Fruit fly (Drosophila melanogaster) whole organism, embryonic: ENCODE measurements around the gene CG32454.

Experiments
- BEAF-32 ChIP-seq: fragments of 200-800 bp; sonication (Bioruptor generic); optimal IDR thresholded peaks from 3 replicates; lab custom pipeline; 2017; ENCODE audit warnings: missing biosample characterization, missing genetic modification characterization, mild to moderate bottlenecking, moderate library complexity, missing genetic modification reagents
- CG10959 ChIP-seq: fragments of 200-800 bp; sonication (Bioruptor generic); IDR thresholded peaks from 2 replicates; pipeline ENCODE4 v1.3.6; 2022; ENCODE audit warnings: missing biosample characterization, missing genetic modification characterization
- CG10979 ChIP-seq: fragments of 200-800 bp; sonication (Bioruptor generic); optimal IDR thresholded peaks from 2 replicates; lab custom pipeline; 2018; ENCODE audit warnings: missing biosample characterization, mild to moderate bottlenecking, missing genetic modification characterization, moderate library complexity
- CG11504 ChIP-seq: fragments of 200-800 bp; sonication (Bioruptor generic); optimal IDR thresholded peaks from 3 replicates; lab custom pipeline; 2019; ENCODE audit warnings: missing biosample characterization, mild to moderate bottlenecking, missing genetic modification characterization, moderate library complexity
- CG14441 ChIP-seq: fragments of 200-800 bp; sonication (Bioruptor generic); IDR thresholded peaks from 2 replicates; pipeline ENCODE4 v1.3.6; 2022; ENCODE audit warnings: missing biosample characterization, missing genetic modification characterization
- CG1529 ChIP-seq: fragments of 200-800 bp; sonication (Bioruptor generic); optimal IDR thresholded peaks from 3 replicates; lab custom pipeline; 2018; ENCODE audit warnings: missing biosample characterization, missing genetic modification characterization
- CG1603 ChIP-seq: fragments of 200-800 bp; sonication (Bioruptor generic); optimal IDR thresholded peaks from 2 replicates; lab custom pipeline; 2019; ENCODE audit warnings: missing biosample characterization, mild to moderate bottlenecking, missing genetic modification characterization, moderate library complexity
- CG16813 ChIP-seq: fragments of 200-800 bp; sonication (Bioruptor generic); IDR thresholded peaks from 3 replicates; pipeline ENCODE4 v1.3.6; 2022; ENCODE audit warnings: missing biosample characterization, missing genetic modification characterization; ENCODE audit not compliant: partially characterized antibody
- CG18011 ChIP-seq: fragments of 200-800 bp; sonication (Bioruptor generic); optimal IDR thresholded peaks from 2 replicates; lab custom pipeline; 2017; ENCODE audit warnings: missing biosample characterization, missing genetic modification characterization, mild to moderate bottlenecking, moderate library complexity, missing genotype
- CG2116 ChIP-seq: fragments of 200-800 bp; sonication (Bioruptor generic); optimal IDR thresholded peaks from 3 replicates; lab custom pipeline; 2018; ENCODE audit warnings: missing biosample characterization, mild to moderate bottlenecking, missing genetic modification characterization
- CG2202 ChIP-seq: fragments of 200-800 bp; sonication (Bioruptor generic); optimal IDR thresholded peaks from 2 replicates; lab custom pipeline; 2018; ENCODE audit warnings: missing biosample characterization, mild to moderate bottlenecking, missing genetic modification characterization
- CG5180 ChIP-seq: fragments of 200-800 bp; sonication (Bioruptor generic); optimal IDR thresholded peaks from 3 replicates; lab custom pipeline; 2017; ENCODE audit warnings: missing biosample characterization, missing genetic modification characterization, mild to moderate bottlenecking, moderate library complexity, missing genetic modification reagents
- CG6654 ChIP-seq: fragments of 200-800 bp; sonication (Bioruptor generic); optimal IDR thresholded peaks from 2 replicates; lab custom pipeline; 2017; ENCODE audit warnings: missing biosample characterization, mild to moderate bottlenecking, missing genetic modification characterization
- CG8924 ChIP-seq: fragments of 200-800 bp; optimal IDR thresholded peaks from 3 replicates; lab custom pipeline; 2019; ENCODE audit warnings: missing biosample characterization, mild to moderate bottlenecking, missing genetic modification characterization, moderate library complexity
- CG9797 ChIP-seq: fragments of 200-800 bp; sonication (Bioruptor generic); optimal IDR thresholded peaks from 3 replicates; lab custom pipeline; 2018; ENCODE audit warnings: missing biosample characterization, mild to moderate bottlenecking, missing genetic modification characterization
- Chrac-16 ChIP-seq: fragments of 200-800 bp; sonication (Bioruptor generic); optimal IDR thresholded peaks from 3 replicates; lab custom pipeline; 2016; ENCODE audit warnings: missing biosample characterization, missing genetic modification characterization
- Deaf1 ChIP-seq: fragments of 200-800 bp; optimal IDR thresholded peaks from 3 replicates; lab custom pipeline; 2019; ENCODE audit warnings: missing biosample characterization, mild to moderate bottlenecking, missing genetic modification characterization, moderate library complexity
- Ets65A ChIP-seq: fragments of 200-800 bp; sonication (Bioruptor generic); peaks from one replicate; lab custom pipeline; 2016; ENCODE audit warnings: missing biosample characterization, missing genetic modification characterization
- HLHmδ ChIP-seq: fragments of 200-800 bp; sonication (Bioruptor generic); optimal IDR thresholded peaks from 2 replicates; lab custom pipeline; 2018; ENCODE audit warnings: missing biosample characterization, mild to moderate bottlenecking, missing genetic modification characterization, moderate library complexity
- Hmr ChIP-seq: fragments of 200-800 bp; sonication (Bioruptor generic); optimal IDR thresholded peaks from 3 replicates; lab custom pipeline; 2017; ENCODE audit warnings: mild to moderate bottlenecking, missing biosample characterization, missing genetic modification reagents, missing genetic modification characterization
- MESR4 ChIP-seq: fragments of 200-800 bp; sonication (Bioruptor generic); optimal IDR thresholded peaks from 2 replicates; lab custom pipeline; 2018; ENCODE audit warnings: missing biosample characterization, mild to moderate bottlenecking, missing genetic modification characterization, moderate library complexity
- Ptx1 ChIP-seq: fragments of 200-800 bp; sonication (Bioruptor generic); IDR thresholded peaks from 2 replicates; pipeline ENCODE4 v1.3.6; 2022; ENCODE audit warnings: missing biosample characterization, missing genetic modification characterization
- Rx ChIP-seq: fragments of 200-800 bp; sonication (Bioruptor generic); IDR thresholded peaks from 2 replicates; pipeline ENCODE4 v1.3.6; 2022; ENCODE audit warnings: missing biosample characterization, missing genetic modification characterization
- Stat92E ChIP-seq, 3 experiments: fragments of >200 bp in 2 of 3; fragments of 200-800 bp in 1 of 3; sonication (Bioruptor generic) in 1 of 3; optimal IDR thresholded peaks; 2 replicates each; lab custom pipeline; 2017 to 2019; ENCODE audit warnings: missing biosample characterization in 3 of 3, missing genetic modification characterization in 3 of 3, mild to moderate bottlenecking in 1 of 3, moderate library complexity in 1 of 3
- abd-A ChIP-seq: fragments of 200-800 bp; sonication (Bioruptor generic); optimal IDR thresholded peaks from 3 replicates; lab custom pipeline; 2019; ENCODE audit warnings: missing biosample characterization, mild to moderate bottlenecking, missing genetic modification characterization, moderate library complexity
- amos ChIP-seq: fragments of 200-800 bp; sonication (Bioruptor generic); IDR thresholded peaks from 2 replicates; pipeline ENCODE4 v1.3.6; 2022; ENCODE audit warnings: missing biosample characterization, missing genetic modification characterization; ENCODE audit not compliant: partially characterized antibody
- cato ChIP-seq: fragments of 200-800 bp; sonication (Bioruptor generic); optimal IDR thresholded peaks from 2 replicates; lab custom pipeline; 2016; ENCODE audit warnings: missing biosample characterization, missing genetic modification characterization, borderline replicate concordance
- chn ChIP-seq: fragments of 200-800 bp; sonication (Bioruptor generic); optimal IDR thresholded peaks from 2 replicates; lab custom pipeline; 2016; ENCODE audit warnings: missing biosample characterization, missing genetic modification characterization
- crol ChIP-seq: fragments of 200-800 bp; sonication (Bioruptor generic); IDR thresholded peaks from 2 replicates; pipeline ENCODE4 v1.3.6; 2022; ENCODE audit warnings: missing biosample characterization, missing genetic modification characterization
- eyg ChIP-seq: fragments of 200-800 bp; sonication (Bioruptor generic); optimal IDR thresholded peaks from 3 replicates; lab custom pipeline; 2016; ENCODE audit warnings: missing biosample characterization, missing genetic modification characterization
- fru ChIP-seq: fragments of >200 bp; optimal IDR thresholded peaks from 2 replicates; lab custom pipeline; 2017
- gfzf ChIP-seq: fragments of 200-800 bp; sonication (Bioruptor generic); optimal IDR thresholded peaks from 2 replicates; lab custom pipeline; 2016; ENCODE audit warnings: missing biosample characterization, mild to moderate bottlenecking, missing genetic modification characterization, moderate library complexity
- grn ChIP-seq: fragments of 200-800 bp; sonication (Bioruptor generic); optimal IDR thresholded peaks from 3 replicates; lab custom pipeline; 2017; ENCODE audit warnings: missing biosample characterization, missing genetic modification characterization
- kay ChIP-seq: fragments of 200-800 bp; sonication (Bioruptor generic); optimal IDR thresholded peaks from 2 replicates; lab custom pipeline; 2016; ENCODE audit warnings: missing biosample characterization, missing genetic modification characterization
- lov ChIP-seq, 2 experiments: fragments of 200-800 bp in 1 of 2; fragments of >200 bp in 1 of 2; sonication (Bioruptor generic) in 1 of 2; IDR thresholded peaks in 1 of 2; optimal IDR thresholded peaks in 1 of 2; 2 replicates in 1 of 2; 3 replicates in 1 of 2; pipeline versions ENCODE4 v1.3.6 to Lab custom; 2017 to 2022; ENCODE audit warnings: missing biosample characterization in 1 of 2, missing genetic modification characterization in 1 of 2
- onecut ChIP-seq: fragments of 200-800 bp; sonication (Bioruptor generic); IDR thresholded peaks from 2 replicates; pipeline ENCODE4 v1.3.6; 2022; ENCODE audit warnings: missing biosample characterization, missing genetic modification characterization
- pzg ChIP-seq: fragments of 200-800 bp; sonication (Bioruptor generic); optimal IDR thresholded peaks from 3 replicates; lab custom pipeline; 2018; ENCODE audit warnings: missing biosample characterization, mild to moderate bottlenecking, missing genetic modification characterization, moderate library complexity
- schlank ChIP-seq: fragments of 200-800 bp; sonication (Bioruptor generic); optimal IDR thresholded peaks from 2 replicates; lab custom pipeline; 2018; ENCODE audit warnings: missing biosample characterization, mild to moderate bottlenecking, missing genetic modification characterization
- scrt ChIP-seq: fragments of 200-800 bp; sonication (Bioruptor generic); optimal IDR thresholded peaks from 2 replicates; lab custom pipeline; 2018; ENCODE audit warnings: missing biosample characterization, mild to moderate bottlenecking, missing genetic modification characterization, moderate library complexity
- seq ChIP-seq: fragments of 200-800 bp; sonication (Bioruptor generic); IDR thresholded peaks from 2 replicates; pipeline ENCODE4 v1.3.6; 2022; ENCODE audit warnings: missing biosample characterization, missing genetic modification characterization
- shn ChIP-seq: fragments of 200-800 bp; sonication (Bioruptor generic); optimal IDR thresholded peaks from 3 replicates; lab custom pipeline; 2016; ENCODE audit warnings: missing biosample characterization, missing genetic modification characterization
- sisA ChIP-seq: fragments of 200-800 bp; sonication (Bioruptor generic); IDR thresholded peaks from 2 replicates; pipeline ENCODE4 v1.3.6; 2022; ENCODE audit warnings: missing biosample characterization, missing genetic modification characterization
- stwl ChIP-seq: fragments of 200-800 bp; sonication (Bioruptor generic); optimal IDR thresholded peaks from 3 replicates; lab custom pipeline; 2018; ENCODE audit warnings: missing biosample characterization, mild to moderate bottlenecking, missing genetic modification characterization, moderate library complexity
- toy ChIP-seq: fragments of 200-800 bp; sonication (Bioruptor generic); IDR thresholded peaks from 2 replicates; pipeline ENCODE4 v1.3.6; 2022; ENCODE audit warnings: missing biosample characterization, missing genetic modification characterization
- trem ChIP-seq: fragments of 200-800 bp; optimal IDR thresholded peaks from 3 replicates; lab custom pipeline; 2019; ENCODE audit warnings: missing biosample characterization, mild to moderate bottlenecking, missing genetic modification characterization, moderate library complexity
- wor ChIP-seq: fragments of 200-800 bp; sonication (Bioruptor generic); IDR thresholded peaks from 2 replicates; pipeline ENCODE4 v1.3.6; 2022; ENCODE audit warnings: missing biosample characterization, missing genetic modification characterization

Gene CG32454

DNA sequence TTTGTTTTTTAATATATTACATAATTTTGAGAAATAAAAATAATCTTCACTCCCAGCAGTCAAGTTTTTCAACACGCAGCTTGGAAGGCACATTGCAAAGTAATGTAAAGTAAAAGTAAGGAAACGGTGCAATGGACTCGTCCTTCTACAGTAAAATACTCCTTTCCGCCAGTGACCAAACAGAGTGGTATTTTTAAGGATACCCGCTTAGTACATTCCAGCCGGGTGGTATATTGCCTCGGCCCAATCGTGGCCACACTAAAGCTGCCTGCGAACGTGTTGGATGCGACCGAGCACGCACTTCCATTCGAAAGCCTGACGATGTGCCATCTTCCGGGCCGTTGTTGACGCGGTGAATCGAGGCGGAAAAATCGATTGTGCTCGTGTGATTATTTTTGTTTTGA lies 19.6 kb downstream of the CG32454 start, which contains the start of gene SPoCk (continued):
- TF ChIP-seq CG9797 (GFP tag; lab: Kevin White, UChicago) (peak; percentile 60), scrt (GFP tag; lab: Kevin White, UChicago) (peak; percentile 20), CG10959 (GFP tag; lab: Robert Waterston, UW) (no peak), fru (lab: Kevin White, UChicago) (no peak), Stat92E (GFP tag; optimal IDR thresholded peaks at IDR 0.05; lab: Kevin White, UChicago) (no peak), toy (GFP tag; lab: Robert Waterston, UW) (0 out of 2 replicates have a peak, but pooled peaks have one; percentile 35), eyg (no peak), Chrac-16 (GFP tag; lab: Kevin White, UChicago) (no peak), onecut (GFP tag; lab: Robert Waterston, UW) (peak; percentile 98), crol (GFP tag; lab: Robert Waterston, UW) (no peak), lov (optimal IDR thresholded peaks at IDR 0.05; lab: Kevin White, UChicago) (no peak), lov (GFP tag; IDR thresholded peaks at IDR 0.05; lab: Robert Waterston, UW) (no peak), Deaf1 (tag; lab: Kevin White, UChicago) (peak; percentile 48), shn (no peak), CG8924 (no peak), Hmr (peak; percentile 24), abd-A (tag; lab: Kevin White, UChicago) (peak; percentile 1), CG2116 (GFP tag; lab: Kevin White, UChicago) (peak; percentile 74), grn (GFP tag; lab: Kevin White, UChicago) (no peak), trem (tag; lab: Kevin White, UChicago) (peak; percentile 19), kay (GFP tag; lab: Kevin White, UChicago) (no peak), schlank (no peak), cato (GFP tag; lab: Kevin White, UChicago) (no peak), CG1529 (GFP tag; lab: Kevin White, UChicago) (no peak), sisA (GFP tag; lab: Robert Waterston, UW) (no peak), gfzf (GFP tag; lab: Kevin White, UChicago) (peak; percentile 74), CG2202 (tag; lab: Kevin White, UChicago) (no peak), Rx (no peak), wor (GFP tag; lab: Robert Waterston, UW) (no peak), pzg (GFP tag; lab: Kevin White, UChicago) (peak; percentile 62), Ptx1 (no peak), stwl (tag; lab: Kevin White, UChicago) (peak; percentile 66), CG11504 (peak; percentile 30), HLHmδ (GFP tag; lab: Kevin White, UChicago) (peak; percentile 17), CG5180 (peak; percentile 97), CG14441 (GFP tag; lab: Robert Waterston, UW) (no peak), Ets65A (GFP tag; lab: Kevin White, UChicago) (peak; percentile 52), chn (GFP tag; lab: Kevin White, UChicago) (no peak), CG6654 (GFP tag; lab: Kevin White, UChicago) (no peak), CG16813 (peak; percentile 17; the same call in 1 of the 3 replicates), BEAF-32 (GFP tag; lab: Kevin White, UChicago) (peak; percentile 19), amos (GFP tag; lab: Robert Waterston, UW) (peak; percentile 55; the same call in 1 of the 2 replicates), CG10979 (tag; lab: Kevin White, UChicago) (no peak), CG18011 (GFP tag; lab: Kevin White, UChicago) (peak; percentile 67), MESR4 (GFP tag; lab: Kevin White, UChicago) (peak; percentile 15), CG1603 (tag; lab: Kevin White, UChicago) (peak; percentile 13), seq (GFP tag; lab: Robert Waterston, UW) (no peak)
